Worm (Caenorhabditis elegans): Measurements from ENCODE around the gene pssy-1.

The pssy-1 gene

ce11 chrX:9932226-9932773, 33.1 kb upstream of the pssy-1 start, which contains the start of gene tsp-21 (continued):
- no peak for TF ChIP-seq ceh-82 (tag; optimal IDR thresholded peaks at IDR 0.05)
- TF ChIP-seq nhr-41 (GFP tag; IDR thresholded peaks at IDR 0.05) = 0 out of 2 replicates have a peak, but pooled peaks have one; percentile 38
- TF ChIP-seq madf-9 (GFP tag; conservative IDR thresholded peaks at IDR 0.05) = peak; percentile 40; the same call in 1 of the 2 replicates
- TF ChIP-seq lin-15B (tag; optimal IDR thresholded peaks at IDR 0.05) = no peak
- no peak for TF ChIP-seq daf-12 (tag; optimal IDR thresholded peaks at IDR 0.05)
- peak in 1 of 2 experiments; percentile 68 for TF ChIP-seq hif-1 (tag; optimal IDR thresholded peaks at IDR 0.05)
- no peak for TF ChIP-seq dmd-8 (GFP tag; IDR thresholded peaks at IDR 0.05)
- TF ChIP-seq rbr-2 (tag; optimal IDR thresholded peaks at IDR 0.05) = peak; percentile 79
- TF ChIP-seq ztf-11 (tag; optimal IDR thresholded peaks at IDR 0.05) = no peak
- peak; percentile 89 for TF ChIP-seq hlh-11 (tag; optimal IDR thresholded peaks at IDR 0.05)
- peak; percentile 77 to 78 for TF ChIP-seq lsy-2 (tag; optimal IDR thresholded peaks at IDR 0.05)
- no peak for TF ChIP-seq Y105C5A.15 (GFP tag; IDR thresholded peaks at IDR 0.05)
- TF ChIP-seq lin-29 (GFP tag; IDR thresholded peaks at IDR 0.05) = no peak
- TF ChIP-seq jun-1 (tag; optimal IDR thresholded peaks at IDR 0.05) = peak; percentile 33
- TF ChIP-seq aly-2 (tag; optimal IDR thresholded peaks at IDR 0.05) = no peak
- peak; percentile 34 for TF ChIP-seq duxl-1 (tag; optimal IDR thresholded peaks at IDR 0.05; ENCODE audit: poor library complexity)

DNA sequence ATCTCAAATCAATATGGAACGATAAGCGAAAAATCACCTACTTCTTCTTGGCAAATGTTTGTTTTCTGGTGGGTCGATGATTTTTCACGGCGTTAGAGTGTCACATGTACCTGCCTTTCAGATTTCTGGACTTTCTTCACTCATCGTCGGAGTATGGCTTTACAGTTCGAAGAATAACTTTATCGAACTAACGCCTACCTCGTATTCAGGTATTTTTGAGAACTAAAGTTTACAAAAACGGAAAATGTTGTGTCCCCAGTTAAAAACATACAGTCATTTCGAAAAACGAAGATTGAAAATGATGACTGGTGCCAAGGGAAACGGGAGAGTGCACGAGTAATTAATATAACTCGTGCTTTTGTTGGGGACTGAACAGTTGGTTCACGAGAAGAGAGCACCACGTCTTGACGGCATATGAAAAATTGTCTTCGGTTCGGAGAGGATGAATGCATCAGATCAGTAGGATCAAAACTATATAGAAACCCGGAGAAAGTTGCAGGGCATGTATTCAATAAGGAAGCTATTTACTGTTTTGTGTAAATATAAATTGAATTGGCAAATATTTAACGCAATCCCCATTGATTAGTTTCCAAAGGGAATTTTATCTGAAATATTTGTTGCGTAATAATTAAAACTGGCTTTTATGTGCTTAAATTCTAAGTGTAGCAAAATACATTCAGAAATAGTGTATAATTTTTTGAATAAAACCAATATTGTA, 31.9 kb upstream of the pssy-1 start:
- peak in 1 of 2 experiments; percentile 65 for TF ChIP-seq unc-62 (GFP tag; optimal IDR thresholded peaks at IDR 0.05 in 1 of 2)
- TF ChIP-seq unc-62 (tag; optimal IDR thresholded peaks at IDR 0.05) = no peak
- TF ChIP-seq gei-8 (GFP tag; optimal IDR thresholded peaks at IDR 0.05) = no peak
- TF ChIP-seq daf-16 (GFP tag; optimal IDR thresholded peaks at IDR 0.05) = no peak
- TF ChIP-seq daf-16 (tag; optimal IDR thresholded peaks at IDR 0.05) = peak; percentile 11
- no peak for TF ChIP-seq snpc-1.2 (GFP tag; IDR thresholded peaks at IDR 0.05)
- no peak for TF ChIP-seq nhr-48 (tag; optimal IDR thresholded peaks at IDR 0.05)
- peak; percentile 32 for TF ChIP-seq hlh-30 (tag; optimal IDR thresholded peaks at IDR 0.05; ENCODE audit: insufficient read depth)
- no peak for TF ChIP-seq tra-1 (GFP tag; IDR thresholded peaks at IDR 0.05)
- TF ChIP-seq T20F7.1 (GFP tag; optimal IDR thresholded peaks at IDR 0.05) = no peak

- TF ChIP-seq snpc-4 (tag; optimal IDR thresholded peaks at IDR 0.05) (no peak), daf-16 (GFP tag; optimal IDR thresholded peaks at IDR 0.05) (no peak), daf-16 (tag; optimal IDR thresholded peaks at IDR 0.05) (peak; percentile 44), dve-1 (tag; optimal IDR thresholded peaks at IDR 0.05; ENCODE audit: insufficient read depth) (peak; percentile 50), F37D6.2 (tag; optimal IDR thresholded peaks at IDR 0.05) (no peak), vab-7 (GFP tag; IDR thresholded peaks at IDR 0.05) (no peak), madf-5 (GFP tag; IDR thresholded peaks at IDR 0.05) (no peak), nhr-42 (GFP tag; IDR thresholded peaks at IDR 0.05) (no peak), set-16 (GFP tag; IDR thresholded peaks at IDR 0.05) (no peak), unc-62 (GFP tag; optimal IDR thresholded peaks at IDR 0.05 in 1 of 2) (no peak), unc-62 (tag; optimal IDR thresholded peaks at IDR 0.05) (no peak), pqm-1 (tag; optimal IDR thresholded peaks at IDR 0.05) (peak; percentile 37), nhr-10 (tag; optimal IDR thresholded peaks at IDR 0.05) (no peak), lin-38 (GFP tag; IDR thresholded peaks at IDR 0.05) (no peak), saeg-2 (GFP tag; IDR thresholded peaks at IDR 0.05) (no peak), dmd-6 (GFP tag; IDR thresholded peaks at IDR 0.05) (no peak), skn-1 (tag; optimal IDR thresholded peaks at IDR 0.05) (no peak), dmd-8 (GFP tag; IDR thresholded peaks at IDR 0.05) (no peak), ZK337.2 (GFP tag; IDR thresholded peaks at IDR 0.05) (no peak), R02D3.7 (tag; optimal IDR thresholded peaks at IDR 0.05) (no peak), zip-2 (tag; optimal IDR thresholded peaks at IDR 0.05) (no peak), nhr-102 (tag; optimal IDR thresholded peaks at IDR 0.05) (no peak), fos-1 (tag; optimal IDR thresholded peaks at IDR 0.05) (no peak), lin-39 (tag; optimal IDR thresholded peaks at IDR 0.05) (no peak), daf-8 (GFP tag; IDR thresholded peaks at IDR 0.05) (no peak), daf-19 (GFP tag; conservative IDR thresholded peaks at IDR 0.05) (no peak), zfp-2 (tag; optimal IDR thresholded peaks at IDR 0.05) (no peak)
These were observed 31.4 kb upstream of the pssy-1 start for ce11 chrX:9934009-9934323.

Measured in whole organism, L4 larva.